Fruit fly (Drosophila melanogaster) whole organism, embryonic: ENCODE results near the gene slp1.
A peak's percentile ranks its signal among the peaks of the same experiment; 100 is the strongest.

Experiments used
- CG1024 ChIP-seq: fragments of 200-800 bp; sonication (Bioruptor generic); IDR thresholded peaks from 2 replicates; pipeline ENCODE4 v1.3.6; 2022; ENCODE audit warnings: missing biosample characterization, missing genetic modification characterization
- CG10462 ChIP-seq: fragments of 200-800 bp; sonication (Bioruptor generic); optimal IDR thresholded peaks from 2 replicates; lab custom pipeline; 2016; ENCODE audit warnings: missing biosample characterization, missing genetic modification characterization
- CG11560 ChIP-seq: fragments of 200-800 bp; sonication (Bioruptor generic); IDR thresholded peaks from 3 replicates; pipeline ENCODE4 v1.3.6; 2022; ENCODE audit warnings: missing biosample characterization, missing genetic modification characterization
- CG12071 ChIP-seq: fragments of 200-800 bp; sonication (Bioruptor generic); optimal IDR thresholded peaks from 3 replicates; lab custom pipeline; 2018; ENCODE audit warnings: missing biosample characterization, mild to moderate bottlenecking, missing genetic modification characterization
- CG13123 ChIP-seq: fragments of 200-800 bp; sonication (Bioruptor generic); optimal IDR thresholded peaks from 2 replicates; lab custom pipeline; 2016; ENCODE audit warnings: missing biosample characterization, missing genetic modification characterization
- CG14441 ChIP-seq: fragments of 200-800 bp; sonication (Bioruptor generic); IDR thresholded peaks from 2 replicates; pipeline ENCODE4 v1.3.6; 2022; ENCODE audit warnings: missing biosample characterization, missing genetic modification characterization
- CG14710 ChIP-seq: fragments of 200-800 bp; sonication (Bioruptor generic); optimal IDR thresholded peaks from 3 replicates; lab custom pipeline; 2019; ENCODE audit warnings: missing biosample characterization, mild to moderate bottlenecking, missing genetic modification characterization, moderate library complexity
- CG16815 ChIP-seq: fragments of 200-800 bp; sonication (Bioruptor generic); optimal IDR thresholded peaks from 3 replicates; lab custom pipeline; 2017; ENCODE audit warnings: missing biosample characterization, mild to moderate bottlenecking, missing genetic modification characterization
- CG17829 ChIP-seq: fragments of 200-800 bp; optimal IDR thresholded peaks from 2 replicates; lab custom pipeline; 2019; ENCODE audit warnings: missing biosample characterization, mild to moderate bottlenecking, missing genetic modification characterization, moderate library complexity
- CG30431 ChIP-seq: fragments of 200-800 bp; sonication (Bioruptor generic); optimal IDR thresholded peaks from 2 replicates; lab custom pipeline; 2017; ENCODE audit warnings: missing biosample characterization, missing genetic modification characterization
- CG43689 ChIP-seq: fragments of 200-800 bp; sonication (Bioruptor generic); IDR thresholded peaks from 2 replicates; pipeline ENCODE4 v1.3.6; 2022; ENCODE audit warnings: missing biosample characterization, missing genetic modification characterization
- CG4404 ChIP-seq: fragments of 200-800 bp; sonication (Bioruptor generic); IDR thresholded peaks from 2 replicates; pipeline ENCODE4 v1.3.6; 2022; ENCODE audit warnings: missing biosample characterization, missing genetic modification characterization
- CG5245 ChIP-seq: fragments of 200-800 bp; sonication (Bioruptor generic); optimal IDR thresholded peaks from 3 replicates; lab custom pipeline; 2016; ENCODE audit warnings: missing biosample characterization, missing genetic modification characterization
- CG6272 ChIP-seq: fragments of 200-800 bp; sonication (Bioruptor generic); IDR thresholded peaks from 2 replicates; pipeline ENCODE4 v1.3.6; 2022; ENCODE audit warnings: missing biosample characterization, missing genetic modification characterization
- CG6654 ChIP-seq: fragments of 200-800 bp; sonication (Bioruptor generic); optimal IDR thresholded peaks from 2 replicates; lab custom pipeline; 2017; ENCODE audit warnings: missing biosample characterization, mild to moderate bottlenecking, missing genetic modification characterization
- CG7745 ChIP-seq: fragments of 200-800 bp; sonication (Bioruptor generic); optimal IDR thresholded peaks from 2 replicates; lab custom pipeline; 2018; ENCODE audit warnings: missing biosample characterization, mild to moderate bottlenecking, missing genetic modification characterization, moderate library complexity
- Eip74EF ChIP-seq, 2 experiments: fragments of 200-800 bp in 1 of 2; fragments of >200 bp in 1 of 2; sonication (Bioruptor generic) in 1 of 2; optimal IDR thresholded peaks; 2 replicates each; lab custom pipeline; 2017 to 2019; ENCODE audit warnings: missing biosample characterization in 2 of 2, missing genetic modification characterization in 2 of 2, mild to moderate bottlenecking in 1 of 2, moderate library complexity in 1 of 2
- Fer3 ChIP-seq: fragments of 200-800 bp; sonication (Bioruptor generic); optimal IDR thresholded peaks from 2 replicates; lab custom pipeline; 2018; ENCODE audit warnings: missing biosample characterization, mild to moderate bottlenecking, missing genetic modification characterization, moderate library complexity
- Max ChIP-seq: fragments of 200-800 bp; sonication (Bioruptor generic); optimal IDR thresholded peaks from 2 replicates; lab custom pipeline; 2016; ENCODE audit warnings: missing biosample characterization, mild to moderate bottlenecking, missing genetic modification characterization
- Med ChIP-seq: fragments of 200-800 bp; sonication (Bioruptor generic); peaks from one replicate; lab custom pipeline; 2016; ENCODE audit warnings: missing biosample characterization, missing genetic modification characterization, mild to moderate bottlenecking, inconsistent platforms, moderate library complexity
- Nf-YA ChIP-seq: fragments of 200-800 bp; sonication (Bioruptor generic); IDR thresholded peaks from 2 replicates; pipeline ENCODE4 v1.3.6; 2022; ENCODE audit warnings: missing biosample characterization, missing genetic modification characterization
- PHDP ChIP-seq: fragments of 200-800 bp; sonication (Bioruptor generic); optimal IDR thresholded peaks from 3 replicates; lab custom pipeline; 2018; ENCODE audit warnings: missing biosample characterization, mild to moderate bottlenecking, missing genetic modification characterization, moderate library complexity
- Sin3A ChIP-seq: fragments of >200 bp; optimal IDR thresholded peaks from 2 replicates; lab custom pipeline; 2018
- Spps ChIP-seq: fragments of 200-800 bp; sonication (Bioruptor generic); optimal IDR thresholded peaks from 2 replicates; lab custom pipeline; 2018; ENCODE audit warnings: missing biosample characterization, mild to moderate bottlenecking, missing genetic modification characterization
- Sry-β ChIP-seq: fragments of 200-800 bp; sonication (Bioruptor generic); optimal IDR thresholded peaks from 2 replicates; lab custom pipeline; 2018; ENCODE audit warnings: missing biosample characterization, mild to moderate bottlenecking, missing genetic modification characterization, moderate library complexity
- ap ChIP-seq: fragments of 200-800 bp; sonication (Bioruptor generic); IDR thresholded peaks from 2 replicates; pipeline ENCODE4 v1.3.6; 2022; ENCODE audit warnings: missing biosample characterization, missing genetic modification characterization
- cato ChIP-seq: fragments of 200-800 bp; sonication (Bioruptor generic); optimal IDR thresholded peaks from 2 replicates; lab custom pipeline; 2016; ENCODE audit warnings: missing biosample characterization, missing genetic modification characterization, borderline replicate concordance
- cg ChIP-seq: fragments of 200-800 bp; sonication (Bioruptor generic); optimal IDR thresholded peaks from 3 replicates; lab custom pipeline; 2019; ENCODE audit warnings: missing biosample characterization, mild to moderate bottlenecking, missing genetic modification characterization, moderate library complexity
- dimm ChIP-seq: fragments of 200-800 bp; sonication (Bioruptor generic); IDR thresholded peaks from 2 replicates; pipeline ENCODE4 v1.3.6; 2022; ENCODE audit warnings: missing biosample characterization, missing genetic modification characterization
- dmrt99B ChIP-seq: fragments of 200-800 bp; sonication (Bioruptor generic); optimal IDR thresholded peaks from 2 replicates; lab custom pipeline; 2018; ENCODE audit warnings: missing biosample characterization, mild to moderate bottlenecking, missing genetic modification characterization, moderate library complexity
- dysf ChIP-seq: fragments of 200-800 bp; sonication (Bioruptor generic); IDR thresholded peaks from 3 replicates; pipeline ENCODE4 v1.3.6; 2022; ENCODE audit warnings: missing biosample characterization, missing genetic modification characterization
- gce ChIP-seq: fragments of 200-800 bp; sonication (Bioruptor generic); IDR thresholded peaks from 3 replicates; pipeline ENCODE4 v1.3.6; 2022; ENCODE audit warnings: missing biosample characterization, missing genetic modification characterization
- gcm ChIP-seq: fragments of 200-800 bp; sonication (Bioruptor generic); optimal IDR thresholded peaks from 2 replicates; lab custom pipeline; 2019; ENCODE audit warnings: missing biosample characterization, mild to moderate bottlenecking, missing genetic modification characterization, moderate library complexity
- ind ChIP-seq: fragments of 200-800 bp; sonication (Bioruptor generic); optimal IDR thresholded peaks from 3 replicates; lab custom pipeline; 2016; ENCODE audit warnings: missing biosample characterization, missing genetic modification characterization
- klu ChIP-seq: fragments of 200-800 bp; sonication (Bioruptor generic); IDR thresholded peaks from 2 replicates; pipeline ENCODE4 v1.3.6; 2022; ENCODE audit warnings: missing biosample characterization, missing genetic modification characterization
- lov ChIP-seq, 2 experiments: fragments of 200-800 bp in 1 of 2; fragments of >200 bp in 1 of 2; sonication (Bioruptor generic) in 1 of 2; IDR thresholded peaks in 1 of 2; optimal IDR thresholded peaks in 1 of 2; 2 replicates in 1 of 2; 3 replicates in 1 of 2; pipeline versions ENCODE4 v1.3.6 to Lab custom; 2017 to 2022; ENCODE audit warnings: missing biosample characterization in 1 of 2, missing genetic modification characterization in 1 of 2
- onecut ChIP-seq: fragments of 200-800 bp; sonication (Bioruptor generic); IDR thresholded peaks from 2 replicates; pipeline ENCODE4 v1.3.6; 2022; ENCODE audit warnings: missing biosample characterization, missing genetic modification characterization
- org-1 ChIP-seq: fragments of 200-800 bp; sonication (Bioruptor generic); optimal IDR thresholded peaks from 2 replicates; lab custom pipeline; 2017; ENCODE audit warnings: missing biosample characterization, missing genetic modification characterization
- pan ChIP-seq, 4 experiments: fragments of >200 bp in 3 of 4; fragments of 200-800 bp in 1 of 4; sonication (Bioruptor generic) in 1 of 4; optimal IDR thresholded peaks in 3 of 4; IDR thresholded peaks in 1 of 4; 2 replicates each; pipeline versions ENCODE4 v1.3.6 to Lab custom; 2017 to 2022; ENCODE audit warnings: missing biosample characterization in 2 of 4, missing genetic modification characterization in 2 of 4, mixed read lengths in 1 of 4
- pzg ChIP-seq: fragments of 200-800 bp; sonication (Bioruptor generic); optimal IDR thresholded peaks from 3 replicates; lab custom pipeline; 2018; ENCODE audit warnings: missing biosample characterization, mild to moderate bottlenecking, missing genetic modification characterization, moderate library complexity
- rib ChIP-seq: fragments of 200-800 bp; sonication (Bioruptor generic); IDR thresholded peaks from 2 replicates; pipeline ENCODE4 v1.3.6; 2022; ENCODE audit warnings: missing biosample characterization, missing genetic modification characterization
- row ChIP-seq: fragments of 200-800 bp; sonication (Bioruptor generic); IDR thresholded peaks from 3 replicates; pipeline ENCODE4 v1.3.6; 2022; ENCODE audit warnings: missing biosample characterization, missing genetic modification characterization
- slou ChIP-seq: fragments of 200-800 bp; sonication (Bioruptor generic); optimal IDR thresholded peaks from 3 replicates; lab custom pipeline; 2016; ENCODE audit warnings: missing biosample characterization, missing genetic modification characterization
- slp2 ChIP-seq: fragments of 200-800 bp; sonication (Bioruptor generic); optimal IDR thresholded peaks from 2 replicates; lab custom pipeline; 2016; ENCODE audit warnings: missing biosample characterization, missing genetic modification characterization
- tin ChIP-seq: fragments of 200-800 bp; sonication (Bioruptor generic); optimal IDR thresholded peaks from 3 replicates; lab custom pipeline; 2016; ENCODE audit warnings: missing biosample characterization, missing genetic modification characterization
- unc-4 ChIP-seq: fragments of 200-800 bp; sonication (Bioruptor generic); IDR thresholded peaks from 2 replicates; pipeline ENCODE4 v1.3.6; 2022; ENCODE audit warnings: missing biosample characterization, missing genetic modification characterization; ENCODE audit not compliant: partially characterized antibody
- vvl ChIP-seq: fragments of 200-800 bp; sonication (Bioruptor generic); IDR thresholded peaks from 2 replicates; pipeline ENCODE4 v1.3.6; 2022; ENCODE audit warnings: missing biosample characterization, missing genetic modification characterization
- wor ChIP-seq: fragments of 200-800 bp; sonication (Bioruptor generic); IDR thresholded peaks from 2 replicates; pipeline ENCODE4 v1.3.6; 2022; ENCODE audit warnings: missing biosample characterization, missing genetic modification characterization

slp1 gene

dm6 chr2L:3789290-3790067 is 36.0 kb upstream of the slp1 start (continued):
- peak; percentile 91 for TF ChIP-seq dmrt99B (tag; lab: Kevin White, UChicago)
- TF ChIP-seq Fer3 (tag; lab: Kevin White, UChicago): peak; percentile 59
- TF ChIP-seq CG17829 (tag; lab: Kevin White, UChicago): peak; percentile 90
- no peak for TF ChIP-seq CG12071 (GFP tag; lab: Kevin White, UChicago)
- TF ChIP-seq cato (GFP tag; lab: Kevin White, UChicago): peak; percentile 65
- no peak for TF ChIP-seq rib (GFP tag; lab: Robert Waterston, UW)
- peak; percentile 34; the same call in 1 of the 2 replicates for TF ChIP-seq CG43689 (GFP tag; lab: Robert Waterston, UW)
- peak; percentile 53 for TF ChIP-seq cg (GFP tag; lab: Kevin White, UChicago)
- TF ChIP-seq Sry-β: peak; percentile 43
- TF ChIP-seq dysf (GFP tag; lab: Robert Waterston, UW): peak; percentile 81
- peak in 1 of 2 experiments; percentile 75 for TF ChIP-seq Eip74EF (GFP tag; optimal IDR thresholded peaks at IDR 0.05; lab: Kevin White, UChicago)
- TF ChIP-seq klu (GFP tag; lab: Robert Waterston, UW): peak; percentile 69
- TF ChIP-seq CG7745 (tag; lab: Kevin White, UChicago): no peak
- peak; percentile 49 for TF ChIP-seq Med (GFP tag; lab: Kevin White, UChicago)
- no peak for TF ChIP-seq slp2
- peak; percentile 43 for TF ChIP-seq CG13123 (GFP tag; lab: Kevin White, UChicago)
- peak; percentile 38; the same call in 1 of the 2 replicates for TF ChIP-seq CG4404
- peak; percentile 78 for TF ChIP-seq dimm (GFP tag; lab: Robert Waterston, UW)
- no peak for TF ChIP-seq Max (GFP tag; lab: Kevin White, UChicago)
- peak; percentile 73 for TF ChIP-seq onecut (GFP tag; lab: Robert Waterston, UW)
- peak; percentile 46 for TF ChIP-seq CG30431 (GFP tag; lab: Kevin White, UChicago)
- TF ChIP-seq CG6272: peak; percentile 70
- TF ChIP-seq Nf-YA (GFP tag; lab: Robert Waterston, UW): peak; percentile 75
- TF ChIP-seq CG6654 (GFP tag; lab: Kevin White, UChicago): peak; percentile 42
- peak; percentile 68 for TF ChIP-seq tin (GFP tag; lab: Kevin White, UChicago)
- peak; percentile 89 for TF ChIP-seq CG14710 (tag; lab: Kevin White, UChicago)
- TF ChIP-seq wor (GFP tag; lab: Robert Waterston, UW): peak; percentile 77
- TF ChIP-seq CG11560 (tag; lab: Robert Waterston, UW): peak; percentile 52; the same call in 1 of the 3 replicates
- TF ChIP-seq CG5245 (GFP tag; lab: Kevin White, UChicago): peak; percentile 68
- peak; percentile 35; the same call in 1 of the 2 replicates for TF ChIP-seq CG14441 (GFP tag; lab: Robert Waterston, UW)
- no peak for TF ChIP-seq unc-4 (GFP tag; lab: Robert Waterston, UW)
- TF ChIP-seq PHDP (tag; lab: Kevin White, UChicago): peak; percentile 92
- TF ChIP-seq org-1 (GFP tag; lab: Kevin White, UChicago): peak; percentile 58
- no peak for TF ChIP-seq Sin3A (lab: Kevin White, UChicago)
- no peak for TF ChIP-seq slou
- peak; percentile 84 for TF ChIP-seq row
- no peak for TF ChIP-seq pan (optimal IDR thresholded peaks at IDR 0.05; lab: Kevin White, UChicago)
- TF ChIP-seq pan (GFP tag; optimal IDR thresholded peaks at IDR 0.05 in 1 of 2, IDR thresholded peaks at IDR 0.05 in 1 of 2): peak in 1 of 2 experiments; percentile 81
- TF ChIP-seq Spps: peak; percentile 79
- peak; percentile 72 for TF ChIP-seq CG1024
- peak; percentile 96 for TF ChIP-seq vvl (GFP tag; lab: Robert Waterston, UW)
- peak; percentile 25 for TF ChIP-seq CG10462 (GFP tag; lab: Kevin White, UChicago)
- TF ChIP-seq ind (GFP tag; lab: Kevin White, UChicago): peak; percentile 70
- no peak for TF ChIP-seq lov (optimal IDR thresholded peaks at IDR 0.05; lab: Kevin White, UChicago)
- peak; percentile 84; the same call in 2 of the 3 replicates for TF ChIP-seq lov (GFP tag; IDR thresholded peaks at IDR 0.05; lab: Robert Waterston, UW)
- peak; percentile 88 for TF ChIP-seq gce (GFP tag; lab: Robert Waterston, UW)
- TF ChIP-seq pzg: no peak
- peak; percentile 61 for TF ChIP-seq CG16815 (GFP tag; lab: Kevin White, UChicago)
- peak; percentile 91 for TF ChIP-seq gcm (GFP tag; lab: Kevin White, UChicago)
- TF ChIP-seq ap (GFP tag; lab: Robert Waterston, UW): peak; percentile 73
